Worm (Caenorhabditis elegans): ENCODE measurements around the gene K08F9.1.

K08F9.1 gene

ce11 chrV:15187083-15188057, 44.2 kb upstream of the K08F9.1 start, which contains the start of the genes cyn-7 and bath-36 (continued):
- peak; percentile 62; the same call in 1 of the 2 replicates for TF ChIP-seq D2030.7 (GFP tag; IDR thresholded peaks at IDR 0.05)
- TF ChIP-seq hmg-20 (GFP tag; IDR thresholded peaks at IDR 0.05) = no peak
- no peak for TF ChIP-seq F22D6.2 (tag; optimal IDR thresholded peaks at IDR 0.05)
- peak; percentile 33 for TF ChIP-seq hmg-1.2 (GFP tag; IDR thresholded peaks at IDR 0.05)
- no peak for TF ChIP-seq mel-28 (tag; optimal IDR thresholded peaks at IDR 0.05; ENCODE audit: borderline replicate concordance)
- no peak for TF ChIP-seq ceh-40 (GFP tag; IDR thresholded peaks at IDR 0.05)
- TF ChIP-seq F10E7.11 (tag; optimal IDR thresholded peaks at IDR 0.05) = no peak
- peak; percentile 70 for TF ChIP-seq lir-1 (GFP tag; conservative IDR thresholded peaks at IDR 0.05)
- peak; percentile 72 for TF ChIP-seq ZK185.1 (tag; optimal IDR thresholded peaks at IDR 0.05; ENCODE audit: poor library complexity, severe bottlenecking)
- TF ChIP-seq Y67H2A.10 (GFP tag; conservative IDR thresholded peaks at IDR 0.05) = 0 out of 2 replicates have a peak, but pooled peaks have one; percentile 29
- no peak for TF ChIP-seq sdz-38 (tag; optimal IDR thresholded peaks at IDR 0.05)
- no peak for TF ChIP-seq nhr-179 (tag; optimal IDR thresholded peaks at IDR 0.05)
- peak; percentile 44; the same call in 1 of the 2 replicates for TF ChIP-seq ceh-100 (GFP tag; IDR thresholded peaks at IDR 0.05)
- peak; percentile 52 for TF ChIP-seq dpl-1 (GFP tag; optimal IDR thresholded peaks at IDR 0.05)
- peak; percentile 58 for TF ChIP-seq rcor-1 (GFP tag; IDR thresholded peaks at IDR 0.05)
- TF ChIP-seq rec-8 (tag; optimal IDR thresholded peaks at IDR 0.05) = no peak
- TF ChIP-seq nfya-2 (GFP tag; IDR thresholded peaks at IDR 0.05) = no peak
- no peak for TF ChIP-seq unc-62 (GFP tag; optimal IDR thresholded peaks at IDR 0.05)
- TF ChIP-seq snpc-1.1 (tag; optimal IDR thresholded peaks at IDR 0.05; ENCODE audit: insufficient read depth) = no peak
- TF ChIP-seq egrh-3 (GFP tag; IDR thresholded peaks at IDR 0.05) = no peak
- no peak for TF ChIP-seq egl-18 (GFP tag; IDR thresholded peaks at IDR 0.05)
- TF ChIP-seq aptf-2 (GFP tag; conservative IDR thresholded peaks at IDR 0.05) = no peak
- no peak for TF ChIP-seq Y53F4B.3 (GFP tag; IDR thresholded peaks at IDR 0.05)
- no peak; the same call in 1 of the 2 replicates for TF ChIP-seq attf-3 (GFP tag; conservative IDR thresholded peaks at IDR 0.05)
- peak; percentile 90 for TF ChIP-seq madf-6 (GFP tag; IDR thresholded peaks at IDR 0.05)
- peak; percentile 10 for TF ChIP-seq ets-4 (GFP tag; optimal IDR thresholded peaks at IDR 0.05)
- TF ChIP-seq mcd-1 (GFP tag; IDR thresholded peaks at IDR 0.05) = peak; percentile 91
- no peak for TF ChIP-seq nhr-120 (GFP tag; IDR thresholded peaks at IDR 0.05)
- TF ChIP-seq mes-4 (tag; optimal IDR thresholded peaks at IDR 0.05) = no peak
- no peak for TF ChIP-seq chd-7 (tag; optimal IDR thresholded peaks at IDR 0.05)
- TF ChIP-seq egl-44 (GFP tag; IDR thresholded peaks at IDR 0.05) = no peak
- peak; percentile 49 for TF ChIP-seq ztf-26 (tag; optimal IDR thresholded peaks at IDR 0.05)
- no peak for TF ChIP-seq ceh-58 (GFP tag; IDR thresholded peaks at IDR 0.05)

ce11 chrV:15186259-15186927, 43.2 kb upstream of the K08F9.1 start, which contains the start of gene Y75B12B.3:
Gene Y75B12B.3 (minus strand): TSS chrV:15186279.
- no peak for TF ChIP-seq nfya-2 (GFP tag; IDR thresholded peaks at IDR 0.05)
- TF ChIP-seq K12H6.12 (tag; optimal IDR thresholded peaks at IDR 0.05) = no peak
- TF ChIP-seq rec-8 (tag; optimal IDR thresholded peaks at IDR 0.05) = peak in 1 of 2 experiments; percentile 22
- no peak for TF ChIP-seq dpff-1 (tag; optimal IDR thresholded peaks at IDR 0.05)
- TF ChIP-seq atf-7 (tag; optimal IDR thresholded peaks at IDR 0.05) = no peak
- TF ChIP-seq ccch-3 (GFP tag; optimal IDR thresholded peaks at IDR 0.05) = no peak
- no peak for TF ChIP-seq F23B12.7 (tag; optimal IDR thresholded peaks at IDR 0.05; ENCODE audit: insufficient read depth)
- no peak for TF ChIP-seq attf-3 (GFP tag; conservative IDR thresholded peaks at IDR 0.05)
- TF ChIP-seq F57A8.1 (GFP tag; optimal IDR thresholded peaks at IDR 0.05) = no peak
- no peak for TF ChIP-seq let-526 (GFP tag; IDR thresholded peaks at IDR 0.05)
- 0 out of 2 replicates have a peak, but pooled peaks have one; percentile 32 for TF ChIP-seq Y79H2A.3 (GFP tag; conservative IDR thresholded peaks at IDR 0.05)
- peak; percentile 64 for TF ChIP-seq hrde-1 (tag; optimal IDR thresholded peaks at IDR 0.05; ENCODE audit: borderline replicate concordance)
- TF ChIP-seq lin-26 (GFP tag; IDR thresholded peaks at IDR 0.05) = peak; percentile 77
- no peak for TF ChIP-seq bed-2 (GFP tag; IDR thresholded peaks at IDR 0.05)
- no peak for TF ChIP-seq C06A6.2 (GFP tag; conservative IDR thresholded peaks at IDR 0.05)
- TF ChIP-seq D2030.7 (GFP tag; IDR thresholded peaks at IDR 0.05) = no peak
